Worm (Caenorhabditis elegans): Measurements from ENCODE around the gene ztf-1.
A peak's percentile ranks its signal among the peaks of the same experiment; 100 is the strongest.

ztf-1 gene

ce11 chrIII:8767292-8767829 is 24.8 kb downstream of the ztf-1 start, which contains the start of gene mig-22:
TSS of gene mig-22 (minus strand) at chrIII:8767342.
- no peak for TF ChIP-seq fkh-8 (tag; optimal IDR thresholded peaks at IDR 0.05)
- no peak for TF ChIP-seq nhr-84 (tag; optimal IDR thresholded peaks at IDR 0.05)
- no peak for TF ChIP-seq efl-1 (optimal IDR thresholded peaks at IDR 0.05)
- TF ChIP-seq efl-1 (GFP tag; optimal IDR thresholded peaks at IDR 0.05 in 1 of 2) = peak in 1 of 2 experiments; percentile 27
- no peak for TF ChIP-seq unc-130 (tag; optimal IDR thresholded peaks at IDR 0.05)
- no peak for TF ChIP-seq fos-1 (tag; optimal IDR thresholded peaks at IDR 0.05)
- no peak for TF ChIP-seq unc-30 (tag; optimal IDR thresholded peaks at IDR 0.05)
- TF ChIP-seq nhr-77 (tag; optimal IDR thresholded peaks at IDR 0.05) = no peak
- no peak for TF ChIP-seq lin-14 (GFP tag; optimal IDR thresholded peaks at IDR 0.05)
- no peak for TF ChIP-seq egl-13 (tag; optimal IDR thresholded peaks at IDR 0.05)
- no peak for TF ChIP-seq nhr-47 (tag; optimal IDR thresholded peaks at IDR 0.05)
- TF ChIP-seq fkh-4 (tag; optimal IDR thresholded peaks at IDR 0.05; ENCODE audit: borderline replicate concordance) = no peak
- peak; percentile 3 for TF ChIP-seq blmp-1 (tag; optimal IDR thresholded peaks at IDR 0.05)
- no peak for TF ChIP-seq unc-62 (GFP tag; optimal IDR thresholded peaks at IDR 0.05)
- no peak for TF ChIP-seq nhr-76 (tag; optimal IDR thresholded peaks at IDR 0.05)
- no peak for TF ChIP-seq ceh-82 (tag; optimal IDR thresholded peaks at IDR 0.05)
- TF ChIP-seq nhr-85 (tag) = peak; percentile 77
- peak in 1 of 2 experiments; percentile 9 for TF ChIP-seq lsy-2 (tag; optimal IDR thresholded peaks at IDR 0.05)
- no peak for TF ChIP-seq nhr-11 (tag; optimal IDR thresholded peaks at IDR 0.05)
- TF ChIP-seq ceh-8 (GFP tag; optimal IDR thresholded peaks at IDR 0.05) = no peak
- TF ChIP-seq ces-1 (GFP tag; optimal IDR thresholded peaks at IDR 0.05) = no peak
- no peak for TF ChIP-seq swsn-7 (tag; optimal IDR thresholded peaks at IDR 0.05)
- no peak for TF ChIP-seq lir-3 (tag; optimal IDR thresholded peaks at IDR 0.05; ENCODE audit: poor library complexity)
- no peak for TF ChIP-seq lin-39 (tag; optimal IDR thresholded peaks at IDR 0.05)

ce11 chrIII:8766467-8766866 is 25.7 kb downstream of the ztf-1 start:
- no peak for TF ChIP-seq zip-4 (GFP tag; optimal IDR thresholded peaks at IDR 0.05)
- no peak for TF ChIP-seq nhr-237 (tag; optimal IDR thresholded peaks at IDR 0.05)
- no peak for TF ChIP-seq hlh-17 (GFP tag; optimal IDR thresholded peaks at IDR 0.05; ENCODE audit: borderline replicate concordance)
- TF ChIP-seq ceh-90 (tag; optimal IDR thresholded peaks at IDR 0.05) = no peak
- TF ChIP-seq aly-2 (tag; optimal IDR thresholded peaks at IDR 0.05) = no peak
- no peak for TF ChIP-seq F16B12.6 (tag; optimal IDR thresholded peaks at IDR 0.05)
- TF ChIP-seq unc-98 (GFP tag; IDR thresholded peaks at IDR 0.05) = no peak
- TF ChIP-seq fkh-10 (GFP tag; optimal IDR thresholded peaks at IDR 0.05) = no peak
- no peak for TF ChIP-seq vab-15 (tag; optimal IDR thresholded peaks at IDR 0.05)
- TF ChIP-seq ceh-82 (tag; optimal IDR thresholded peaks at IDR 0.05) = no peak
- TF ChIP-seq efl-3 (GFP tag; optimal IDR thresholded peaks at IDR 0.05) = no peak
- no peak for TF ChIP-seq nhr-76 (tag; optimal IDR thresholded peaks at IDR 0.05)
- no peak for TF ChIP-seq mab-9 (GFP tag; IDR thresholded peaks at IDR 0.05)
- TF ChIP-seq dsc-1 (tag; optimal IDR thresholded peaks at IDR 0.05) = no peak
- TF ChIP-seq irx-1 (tag; optimal IDR thresholded peaks at IDR 0.05) = no peak
- no peak for TF ChIP-seq unc-86 (tag; optimal IDR thresholded peaks at IDR 0.05)
- no peak for TF ChIP-seq lin-14 (GFP tag; optimal IDR thresholded peaks at IDR 0.05)
- TF ChIP-seq ztf-4 (tag; optimal IDR thresholded peaks at IDR 0.05) = no peak
- TF ChIP-seq sox-4 (tag; optimal IDR thresholded peaks at IDR 0.05) = no peak
- no peak for TF ChIP-seq Y116A8C.19 (tag; optimal IDR thresholded peaks at IDR 0.05; ENCODE audit: borderline replicate concordance)

ce11 chrIII:8765030-8765429 is 27.1 kb downstream of the ztf-1 start:
- no peak for TF ChIP-seq C16A3.4 (tag; optimal IDR thresholded peaks at IDR 0.05)
- TF ChIP-seq lin-35 (GFP tag; optimal IDR thresholded peaks at IDR 0.05) = no peak
- no peak for TF ChIP-seq C04F5.9 (tag; optimal IDR thresholded peaks at IDR 0.05)
- TF ChIP-seq zag-1 (tag; optimal IDR thresholded peaks at IDR 0.05) = no peak
- TF ChIP-seq nhr-76 (tag; optimal IDR thresholded peaks at IDR 0.05) = no peak
- no peak for TF ChIP-seq ceh-82 (tag; optimal IDR thresholded peaks at IDR 0.05)
- TF ChIP-seq unc-30 (tag; optimal IDR thresholded peaks at IDR 0.05) = no peak
- TF ChIP-seq dsc-1 (tag; optimal IDR thresholded peaks at IDR 0.05) = peak; percentile 60
- no peak for TF ChIP-seq Y116A8C.19 (tag; optimal IDR thresholded peaks at IDR 0.05; ENCODE audit: borderline replicate concordance)
